Fruit fly (Drosophila melanogaster) whole organism, prepupa: ENCODE data around the gene CG17633.

ENCODE experiments used
- CG10631 ChIP-seq: fragments of 200-800 bp; sonication (Bioruptor generic); optimal IDR thresholded peaks from 2 replicates; lab custom pipeline; 2016; ENCODE audit warnings: missing biosample characterization, missing genetic modification characterization
- CG4318 ChIP-seq: fragments of 200-800 bp; sonication (Bioruptor generic); optimal IDR thresholded peaks from 3 replicates; lab custom pipeline; 2017; ENCODE audit warnings: missing biosample characterization, mild to moderate bottlenecking, missing genetic modification characterization
- CG6276 ChIP-seq: fragments of 200-800 bp; sonication (Bioruptor generic); optimal IDR thresholded peaks from 2 replicates; lab custom pipeline; 2017; ENCODE audit warnings: missing biosample characterization, mild to moderate bottlenecking, missing genetic modification characterization
- Eip75B ChIP-seq: fragments of 200-800 bp; sonication (Bioruptor generic); optimal IDR thresholded peaks from 3 replicates; lab custom pipeline; 2016; ENCODE audit warnings: missing biosample characterization, missing genetic modification characterization
- Hr39 ChIP-seq: fragments of 200-800 bp; sonication (Bioruptor generic); optimal IDR thresholded peaks from 2 replicates; lab custom pipeline; 2016; ENCODE audit warnings: missing biosample characterization, missing genetic modification characterization

DNA sequence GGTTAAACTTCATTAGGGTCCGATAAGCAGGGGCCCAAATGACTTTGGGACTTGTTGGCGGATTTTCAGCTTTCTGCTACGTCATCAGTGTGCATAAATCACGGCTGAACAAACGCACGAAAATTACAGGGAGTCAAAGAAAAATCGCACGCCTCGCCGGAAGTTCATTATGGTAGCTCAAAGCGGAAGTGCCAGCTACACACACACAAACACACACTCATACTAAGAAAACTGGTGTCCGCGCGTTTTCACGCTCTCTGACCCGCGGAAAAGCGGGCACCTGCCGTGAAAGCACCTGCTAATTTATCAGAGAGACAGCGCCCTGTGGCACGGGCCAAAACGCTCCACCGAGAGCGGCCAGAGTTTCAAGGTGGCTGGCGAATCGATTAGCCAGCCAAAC lies 31.5 kb upstream of the CG17633 start:
- TF ChIP-seq CG4318 (GFP tag; lab: Kevin White, UChicago) (no peak), CG6276 (GFP tag; lab: Kevin White, UChicago) (no peak), Eip75B (GFP tag; lab: Kevin White, UChicago) (no peak), CG10631 (GFP tag; lab: Kevin White, UChicago) (no peak), Hr39 (no peak)
